Fruit fly (Drosophila melanogaster) whole organism, embryonic: ENCODE results near the gene SMSr.

Source experiments
- Ada2b ChIP-seq: fragments of 200-800 bp; sonication (Bioruptor generic); IDR thresholded peaks from 2 replicates; pipeline ENCODE4 v1.3.6; 2022; ENCODE audit warnings: missing biosample characterization, missing genetic modification characterization
- CG10959 ChIP-seq: fragments of 200-800 bp; sonication (Bioruptor generic); IDR thresholded peaks from 2 replicates; pipeline ENCODE4 v1.3.6; 2022; ENCODE audit warnings: missing biosample characterization, missing genetic modification characterization
- CG11093 ChIP-seq: fragments of 200-800 bp; sonication (Bioruptor generic); IDR thresholded peaks from 3 replicates; pipeline ENCODE4 v1.3.6; 2022; ENCODE audit warnings: missing biosample characterization, missing genetic modification characterization
- CG11504 ChIP-seq: fragments of 200-800 bp; sonication (Bioruptor generic); optimal IDR thresholded peaks from 3 replicates; lab custom pipeline; 2019; ENCODE audit warnings: missing biosample characterization, mild to moderate bottlenecking, missing genetic modification characterization, moderate library complexity
- CG11723 ChIP-seq: fragments of 200-800 bp; sonication (Bioruptor generic); optimal IDR thresholded peaks from 2 replicates; lab custom pipeline; 2017; ENCODE audit warnings: missing biosample characterization, mild to moderate bottlenecking, missing genetic modification characterization
- CG12071 ChIP-seq: fragments of 200-800 bp; sonication (Bioruptor generic); optimal IDR thresholded peaks from 3 replicates; lab custom pipeline; 2018; ENCODE audit warnings: missing biosample characterization, mild to moderate bottlenecking, missing genetic modification characterization
- CG12391 ChIP-seq: fragments of 200-800 bp; sonication (Bioruptor generic); optimal IDR thresholded peaks from 3 replicates; lab custom pipeline; 2018; ENCODE audit warnings: missing biosample characterization, mild to moderate bottlenecking, missing genetic modification characterization, moderate library complexity
- CG15514 ChIP-seq: fragments of 200-800 bp; sonication (Bioruptor generic); optimal IDR thresholded peaks from 3 replicates; lab custom pipeline; 2017; ENCODE audit warnings: missing biosample characterization, missing genetic modification characterization, mild to moderate bottlenecking, moderate library complexity, missing genetic modification reagents
- CG2712 ChIP-seq: fragments of 200-800 bp; optimal IDR thresholded peaks from 3 replicates; lab custom pipeline; 2019; ENCODE audit warnings: missing biosample characterization, mild to moderate bottlenecking, missing genetic modification characterization, moderate library complexity
- CG30431 ChIP-seq: fragments of 200-800 bp; sonication (Bioruptor generic); optimal IDR thresholded peaks from 2 replicates; lab custom pipeline; 2017; ENCODE audit warnings: missing biosample characterization, missing genetic modification characterization
- CG3065 ChIP-seq: fragments of 200-800 bp; sonication (Bioruptor generic); optimal IDR thresholded peaks from 2 replicates; lab custom pipeline; 2016; ENCODE audit warnings: missing biosample characterization, missing genetic modification characterization
- CG31388 ChIP-seq: fragments of 200-800 bp; sonication (Bioruptor generic); optimal IDR thresholded peaks from 2 replicates; lab custom pipeline; 2016; ENCODE audit warnings: missing biosample characterization, missing genetic modification characterization
- CG32767 ChIP-seq: fragments of 200-800 bp; sonication (Bioruptor generic); IDR thresholded peaks from 2 replicates; pipeline ENCODE4 v1.3.6; 2022; ENCODE audit warnings: missing biosample characterization, missing genetic modification characterization
- CG42726 ChIP-seq: fragments of 200-800 bp; sonication (Bioruptor generic); IDR thresholded peaks from 2 replicates; pipeline ENCODE4 v1.3.6; 2022; ENCODE audit warnings: missing biosample characterization, missing genetic modification characterization; ENCODE audit not compliant: partially characterized antibody
- CG7786 ChIP-seq: fragments of 200-800 bp; sonication (Bioruptor generic); optimal IDR thresholded peaks from 2 replicates; lab custom pipeline; 2016; ENCODE audit warnings: missing biosample characterization, missing genetic modification characterization
- CG8089 ChIP-seq: fragments of 200-800 bp; sonication (Bioruptor generic); optimal IDR thresholded peaks from 3 replicates; lab custom pipeline; 2016; ENCODE audit warnings: missing biosample characterization, missing genetic modification characterization
- CG8478 ChIP-seq: fragments of >200 bp; optimal IDR thresholded peaks from 2 replicates; lab custom pipeline; 2018
- CG9817 ChIP-seq: fragments of 200-800 bp; sonication (Bioruptor generic); optimal IDR thresholded peaks from 2 replicates; lab custom pipeline; 2018; ENCODE audit warnings: missing biosample characterization, mild to moderate bottlenecking, missing genetic modification characterization, moderate library complexity
- CG9876 ChIP-seq: fragments of 200-800 bp; sonication (Bioruptor generic); optimal IDR thresholded peaks from 2 replicates; lab custom pipeline; 2016; ENCODE audit warnings: missing biosample characterization, missing genetic modification characterization
- D19B ChIP-seq: fragments of 200-800 bp; sonication (Bioruptor generic); optimal IDR thresholded peaks from 2 replicates; lab custom pipeline; 2017; ENCODE audit warnings: missing biosample characterization, mild to moderate bottlenecking, missing genetic modification characterization
- Dip3 ChIP-seq: fragments of 200-800 bp; sonication (Bioruptor generic); optimal IDR thresholded peaks from 3 replicates; lab custom pipeline; 2016; ENCODE audit warnings: missing biosample characterization, missing genetic modification characterization
- Dll ChIP-seq: fragments of 200-800 bp; sonication (Bioruptor generic); IDR thresholded peaks from 4 replicates; pipeline ENCODE4 v1.3.6; 2022; ENCODE audit warnings: missing biosample characterization, missing genetic modification characterization; ENCODE audit not compliant: partially characterized antibody
- E2f1 ChIP-seq: fragments of 200-800 bp; sonication (Bioruptor generic); IDR thresholded peaks from 2 replicates; pipeline ENCODE4 v1.3.6; 2022; ENCODE audit warnings: missing biosample characterization, missing genetic modification characterization
- Hand ChIP-seq: fragments of 200-800 bp; sonication (Bioruptor generic); optimal IDR thresholded peaks from 2 replicates; lab custom pipeline; 2017; ENCODE audit warnings: mild to moderate bottlenecking, missing biosample characterization, missing genetic modification reagents, missing genetic modification characterization
- Hey ChIP-seq: fragments of 200-800 bp; sonication (Bioruptor generic); optimal IDR thresholded peaks from 3 replicates; lab custom pipeline; 2018; ENCODE audit warnings: missing biosample characterization, mild to moderate bottlenecking, missing genetic modification characterization
- Hr3 ChIP-seq: fragments of 200-800 bp; sonication (Bioruptor generic); optimal IDR thresholded peaks from 3 replicates; lab custom pipeline; 2016; ENCODE audit warnings: missing biosample characterization, missing genetic modification characterization
- Hsf ChIP-seq: fragments of 200-800 bp; sonication (Bioruptor generic); optimal IDR thresholded peaks from 3 replicates; lab custom pipeline; 2016; ENCODE audit warnings: missing biosample characterization, missing genetic modification characterization
- Kr ChIP-seq: fragments of 200-800 bp; sonication (Bioruptor generic); optimal IDR thresholded peaks from 2 replicates; lab custom pipeline; 2017; ENCODE audit warnings: missing biosample characterization, mild to moderate bottlenecking, missing genetic modification characterization
- Lhr ChIP-seq: fragments of 200-800 bp; sonication (Bioruptor generic); optimal IDR thresholded peaks from 3 replicates; lab custom pipeline; 2017; ENCODE audit warnings: mild to moderate bottlenecking, missing biosample characterization, missing genetic modification reagents, missing genetic modification characterization
- MBD-R2 ChIP-seq: fragments of 200-800 bp; sonication (Bioruptor generic); IDR thresholded peaks from 2 replicates; pipeline ENCODE4 v1.3.6; 2022; ENCODE audit warnings: missing biosample characterization, missing genetic modification characterization
- MTF-1 ChIP-seq: fragments of 200-800 bp; sonication (Bioruptor generic); optimal IDR thresholded peaks from 2 replicates; lab custom pipeline; 2018; ENCODE audit warnings: missing biosample characterization, mild to moderate bottlenecking, missing genetic modification characterization, borderline replicate concordance
- NfI ChIP-seq: fragments of 200-800 bp; sonication (Bioruptor generic); optimal IDR thresholded peaks from 3 replicates; lab custom pipeline; 2018; ENCODE audit warnings: missing biosample characterization, mild to moderate bottlenecking, missing genetic modification characterization, moderate library complexity
- PHDP ChIP-seq: fragments of 200-800 bp; sonication (Bioruptor generic); optimal IDR thresholded peaks from 3 replicates; lab custom pipeline; 2018; ENCODE audit warnings: missing biosample characterization, mild to moderate bottlenecking, missing genetic modification characterization, moderate library complexity
- Sox100B ChIP-seq: fragments of 200-800 bp; sonication (Bioruptor generic); optimal IDR thresholded peaks from 3 replicates; lab custom pipeline; 2018; ENCODE audit warnings: missing biosample characterization, mild to moderate bottlenecking, missing genetic modification characterization
- bsh ChIP-seq, 2 experiments: fragments of 200-800 bp; sonication (Bioruptor generic); optimal IDR thresholded peaks; 2 replicates each; lab custom pipeline; 2017 to 2018; ENCODE audit warnings: mild to moderate bottlenecking in 2 of 2, missing biosample characterization in 2 of 2, missing genetic modification characterization in 2 of 2, moderate library complexity in 1 of 2
- crc ChIP-seq: fragments of 200-800 bp; sonication (Bioruptor generic); optimal IDR thresholded peaks from 2 replicates; lab custom pipeline; 2016; ENCODE audit warnings: missing biosample characterization, missing genetic modification characterization
- dm ChIP-seq: fragments of 200-800 bp; sonication (Bioruptor generic); optimal IDR thresholded peaks from 3 replicates; lab custom pipeline; 2016; ENCODE audit warnings: missing biosample characterization, missing genetic modification characterization
- dmrt99B ChIP-seq: fragments of 200-800 bp; sonication (Bioruptor generic); optimal IDR thresholded peaks from 2 replicates; lab custom pipeline; 2018; ENCODE audit warnings: missing biosample characterization, mild to moderate bottlenecking, missing genetic modification characterization, moderate library complexity
- dpn ChIP-seq, 2 experiments: fragments of 200-800 bp; sonication (Bioruptor generic); optimal IDR thresholded peaks; 3 replicates each; lab custom pipeline; 2016; ENCODE audit warnings: missing biosample characterization in 2 of 2, missing genetic modification characterization in 2 of 2
- eve ChIP-seq, 2 experiments: fragments of >200 bp; optimal IDR thresholded peaks; 2 replicates each; lab custom pipeline; 2017; ENCODE audit warnings: missing biosample characterization in 2 of 2, missing genetic modification characterization in 2 of 2
- ewg ChIP-seq: fragments of 200-800 bp; sonication (Bioruptor generic); optimal IDR thresholded peaks from 3 replicates; lab custom pipeline; 2017; ENCODE audit warnings: mild to moderate bottlenecking, missing biosample characterization, missing genetic modification reagents, missing genetic modification characterization
- gt ChIP-seq: fragments of 200-800 bp; sonication (Bioruptor generic); IDR thresholded peaks from 2 replicates; pipeline ENCODE4 v1.3.6; 2022; ENCODE audit warnings: missing biosample characterization, missing genetic modification characterization
- kay ChIP-seq: fragments of 200-800 bp; sonication (Bioruptor generic); optimal IDR thresholded peaks from 2 replicates; lab custom pipeline; 2016; ENCODE audit warnings: missing biosample characterization, missing genetic modification characterization
- lilli ChIP-seq: fragments of 200-800 bp; sonication (Bioruptor generic); optimal IDR thresholded peaks from 3 replicates; lab custom pipeline; 2016; ENCODE audit warnings: missing biosample characterization, missing genetic modification characterization
- sd ChIP-seq: fragments of 200-800 bp; sonication (Bioruptor generic); optimal IDR thresholded peaks from 3 replicates; lab custom pipeline; 2018; ENCODE audit warnings: missing biosample characterization, mild to moderate bottlenecking, missing genetic modification characterization, moderate library complexity
- sna ChIP-seq: fragments of 200-800 bp; sonication (Bioruptor generic); IDR thresholded peaks from 2 replicates; pipeline ENCODE4 v1.3.6; 2022; ENCODE audit warnings: missing biosample characterization, missing genetic modification characterization; ENCODE audit not compliant: partially characterized antibody
- wdn ChIP-seq: fragments of 200-800 bp; sonication (Bioruptor generic); IDR thresholded peaks from 2 replicates; pipeline ENCODE4 v1.3.6; 2022; ENCODE audit warnings: missing biosample characterization, missing genetic modification characterization
- yki ChIP-seq: fragments of >200 bp; optimal IDR thresholded peaks from 3 replicates; lab custom pipeline; 2018
- z ChIP-seq: fragments of 200-800 bp; sonication (Bioruptor generic); IDR thresholded peaks from 3 replicates; pipeline ENCODE4 v1.3.6; 2022; ENCODE audit warnings: missing biosample characterization, missing genetic modification characterization
- zfh1 ChIP-seq: fragments of 200-800 bp; sonication (Bioruptor generic); IDR thresholded peaks from 3 replicates; pipeline ENCODE4 v1.3.6; 2022; ENCODE audit warnings: missing biosample characterization, missing genetic modification characterization

The SMSr gene

dm6 chr3L:7347984-7348631 is 33.2 kb downstream of the SMSr start, which contains the start of the genes Srp19 and qm (continued):
- no peak for TF ChIP-seq MTF-1 (GFP tag; lab: Kevin White, UChicago)
- peak; percentile 58; the same call in 2 of the 3 replicates for TF ChIP-seq zfh1
- no peak for TF ChIP-seq CG11723 (GFP tag; lab: Kevin White, UChicago)
- TF ChIP-seq gt (GFP tag; lab: Robert Waterston, UW): no peak
- TF ChIP-seq crc (GFP tag; lab: Kevin White, UChicago): no peak
- TF ChIP-seq Dll (GFP tag; lab: Robert Waterston, UW): peak; percentile 91
- TF ChIP-seq CG11093 (GFP tag; lab: Robert Waterston, UW): no peak
- peak; percentile 56 for TF ChIP-seq Hsf (GFP tag; lab: Kevin White, UChicago)
- peak; percentile 75; the same call in 1 of the 2 replicates for TF ChIP-seq MBD-R2 (GFP tag; lab: Robert Waterston, UW)
- peak; percentile 57 for TF ChIP-seq Hr3 (GFP tag; lab: Kevin White, UChicago)
- TF ChIP-seq yki (lab: Kevin White, UChicago): no peak
- TF ChIP-seq CG9876 (GFP tag; lab: Kevin White, UChicago): no peak
- no peak for TF ChIP-seq CG3065 (GFP tag; lab: Kevin White, UChicago)
- peak; percentile 31; the same call in 1 of the 2 replicates for TF ChIP-seq Ada2b (GFP tag; lab: Robert Waterston, UW)
- no peak for TF ChIP-seq ewg (GFP tag; lab: Kevin White, UChicago)
- peak; percentile 56 to 65 for TF ChIP-seq dpn (GFP tag; optimal IDR thresholded peaks at IDR 0.05; lab: Kevin White, UChicago)
- TF ChIP-seq CG32767 (GFP tag; lab: Robert Waterston, UW): no peak
- TF ChIP-seq bsh (GFP tag; optimal IDR thresholded peaks at IDR 0.05; lab: Kevin White, UChicago): peak; percentile 13 to 36
- no peak for TF ChIP-seq Hey (tag; lab: Kevin White, UChicago)
- peak; percentile 46; the same call in 1 of the 2 replicates for TF ChIP-seq wdn (GFP tag; lab: Robert Waterston, UW)
- TF ChIP-seq CG8478 (lab: Kevin White, UChicago): no peak
- peak; percentile 55 for TF ChIP-seq CG12071 (GFP tag; lab: Kevin White, UChicago)
- TF ChIP-seq CG30431 (GFP tag; lab: Kevin White, UChicago): no peak
- TF ChIP-seq CG31388 (GFP tag; lab: Kevin White, UChicago): no peak
- TF ChIP-seq CG7786 (GFP tag; lab: Kevin White, UChicago): peak; percentile 10
- TF ChIP-seq Hand: no peak
- TF ChIP-seq CG2712: peak; percentile 68
- peak; percentile 27 for TF ChIP-seq dmrt99B (tag; lab: Kevin White, UChicago)
- peak; percentile 70; the same call in 1 of the 2 replicates for TF ChIP-seq CG42726 (GFP tag; lab: Robert Waterston, UW)
- peak; percentile 33 for TF ChIP-seq sd (tag; lab: Kevin White, UChicago)
- no peak for TF ChIP-seq Lhr (GFP tag; lab: Kevin White, UChicago)
- TF ChIP-seq CG9817 (tag; lab: Kevin White, UChicago): peak; percentile 75
- TF ChIP-seq CG12391: peak; percentile 70
- peak; percentile 54 for TF ChIP-seq kay (GFP tag; lab: Kevin White, UChicago)
- peak; percentile 78 for TF ChIP-seq sna (GFP tag; lab: Robert Waterston, UW)
- peak; percentile 64 for TF ChIP-seq CG15514 (GFP tag; lab: Kevin White, UChicago)
- TF ChIP-seq PHDP: no peak
- TF ChIP-seq Kr (GFP tag; lab: Kevin White, UChicago): no peak
- TF ChIP-seq NfI (GFP tag; lab: Kevin White, UChicago): peak; percentile 0
- no peak for TF ChIP-seq D19B
- no peak for TF ChIP-seq eve (GFP tag; optimal IDR thresholded peaks at IDR 0.05; lab: Kevin White, UChicago)
- TF ChIP-seq Dip3 (GFP tag; lab: Kevin White, UChicago): peak; percentile 6
- no peak for TF ChIP-seq z
- TF ChIP-seq lilli: peak; percentile 73
- TF ChIP-seq CG8089 (GFP tag; lab: Kevin White, UChicago): no peak
- TF ChIP-seq E2f1: no peak
- TF ChIP-seq dm (GFP tag; lab: Kevin White, UChicago): peak; percentile 1
- no peak; the same call in 1 of the 2 replicates for TF ChIP-seq CG10959 (GFP tag; lab: Robert Waterston, UW)
- no peak for TF ChIP-seq Sox100B (GFP tag; lab: Kevin White, UChicago)
- no peak for TF ChIP-seq CG11504 (tag; lab: Kevin White, UChicago)
